Worm (Caenorhabditis elegans) whole organism, mixed stage, embryonic: ENCODE data around the gene F37A4.2.

Experiments
- bed-3 ChIP-seq: fragments of 200-800 bp; sonication (Bioruptor generic); optimal IDR thresholded peaks from 3 replicates; lab custom pipeline; 2018; ENCODE audit warnings: mild to moderate bottlenecking, missing genetic modification characterization, moderate library complexity, missing compliant biosample characterization
- blmp-1 ChIP-seq: fragments of 150-350 bp; optimal IDR thresholded peaks from 2 replicates; lab custom pipeline; 2014; ENCODE audit warnings: missing biosample characterization, missing genetic modification characterization
- ceh-39 ChIP-seq: fragments of 150-350 bp; optimal IDR thresholded peaks from 2 replicates; lab custom pipeline; 2014; ENCODE audit warnings: missing biosample characterization, missing genetic modification characterization
- ceh-43 ChIP-seq: fragments of 200-800 bp; sonication (Bioruptor generic); optimal IDR thresholded peaks from 2 replicates; lab custom pipeline; 2018; ENCODE audit warnings: mild to moderate bottlenecking, missing genetic modification characterization, moderate library complexity, missing compliant biosample characterization
- ceh-83 ChIP-seq: fragments of 200-800 bp; sonication (Bioruptor generic); optimal IDR thresholded peaks from 2 replicates; lab custom pipeline; 2018; ENCODE audit warnings: mild to moderate bottlenecking, missing genetic modification characterization, missing compliant biosample characterization
- ces-1 ChIP-seq: fragments of 150-350 bp; optimal IDR thresholded peaks from 2 replicates; lab custom pipeline; 2014; ENCODE audit warnings: missing biosample characterization, missing genetic modification reagents, missing genetic modification characterization
- elt-1 ChIP-seq: sonication (generic microtip); optimal IDR thresholded peaks from 2 replicates; lab custom pipeline; 2017; ENCODE audit warnings: missing genetic modification characterization, mild to moderate bottlenecking, missing compliant biosample characterization, antibody characterized with exemption, moderate library complexity, borderline replicate concordance; ENCODE audit not compliant: insufficient read depth
- elt-3 ChIP-seq: fragments of 150-350 bp; optimal IDR thresholded peaks from 2 replicates; lab custom pipeline; 2014; ENCODE audit warnings: missing biosample characterization, missing genetic modification characterization
- flh-1 ChIP-seq: fragments of 200-800 bp; sonication (Bioruptor generic); optimal IDR thresholded peaks from 2 replicates; lab custom pipeline; 2018; ENCODE audit warnings: mild to moderate bottlenecking, missing genetic modification characterization, moderate library complexity, missing compliant biosample characterization
- hlh-1 ChIP-seq: fragments of 150-350 bp; optimal IDR thresholded peaks from 2 replicates; lab custom pipeline; 2014; ENCODE audit warnings: missing biosample characterization, missing genetic modification reagents, missing genetic modification characterization
- lin-13 ChIP-seq: fragments of 150-350 bp; optimal IDR thresholded peaks from 2 replicates; lab custom pipeline; 2014; ENCODE audit warnings: missing biosample characterization, missing genetic modification characterization
- lin-32 ChIP-seq: fragments of 200-800 bp; sonication (Bioruptor generic); optimal IDR thresholded peaks from 2 replicates; lab custom pipeline; 2018; ENCODE audit warnings: mild to moderate bottlenecking, missing genetic modification characterization, missing compliant biosample characterization
- mab-5 ChIP-seq: fragments of 150-350 bp; optimal IDR thresholded peaks from 2 replicates; lab custom pipeline; 2014; ENCODE audit warnings: missing biosample characterization, missing genetic modification characterization
- mep-1 ChIP-seq: fragments of 150-350 bp; optimal IDR thresholded peaks from 2 replicates; lab custom pipeline; 2017; ENCODE audit warnings: missing biosample characterization, missing genetic modification reagents, missing genetic modification characterization, inconsistent platforms
- mls-2 ChIP-seq: sonication (generic microtip); optimal IDR thresholded peaks from 2 replicates; lab custom pipeline; 2016; ENCODE audit warnings: mild to moderate bottlenecking, missing genetic modification characterization, moderate library complexity, missing compliant biosample characterization
- nhr-12 ChIP-seq: fragments of 150-350 bp; optimal IDR thresholded peaks from 2 replicates; lab custom pipeline; 2014; ENCODE audit warnings: missing biosample characterization, missing genetic modification characterization
- nhr-2 ChIP-seq: fragments of 150-350 bp; optimal IDR thresholded peaks from 2 replicates; lab custom pipeline; 2014; ENCODE audit warnings: missing biosample characterization, missing genetic modification characterization
- nhr-237 ChIP-seq: fragments of 150-350 bp; optimal IDR thresholded peaks from 2 replicates; lab custom pipeline; 2014; ENCODE audit warnings: missing biosample characterization, missing genetic modification characterization
- nhr-76 ChIP-seq: sonication (generic microtip); optimal IDR thresholded peaks from 2 replicates; lab custom pipeline; 2017; ENCODE audit warnings: missing biosample characterization, missing genetic modification characterization
- pha-4 ChIP-seq: fragments of 150-350 bp; optimal IDR thresholded peaks from 2 replicates; lab custom pipeline; 2018; ENCODE audit warnings: missing biosample characterization, missing genetic modification reagents, missing genetic modification characterization
- snpc-4 ChIP-seq: fragments of 150-350 bp; optimal IDR thresholded peaks from 2 replicates; lab custom pipeline; 2014; ENCODE audit warnings: missing biosample characterization, missing genetic modification characterization
- sptf-1 ChIP-seq: sonication (generic microtip); optimal IDR thresholded peaks from 2 replicates; lab custom pipeline; 2017; ENCODE audit warnings: mild to moderate bottlenecking, missing genetic modification characterization, moderate library complexity, missing compliant biosample characterization
- tbx-8 ChIP-seq: fragments of 200-800 bp; sonication (Bioruptor generic); optimal IDR thresholded peaks from 2 replicates; lab custom pipeline; 2018; ENCODE audit warnings: mild to moderate bottlenecking, missing genetic modification characterization, moderate library complexity, missing compliant biosample characterization
- unc-120 ChIP-seq: sonication (generic microtip); optimal IDR thresholded peaks from 2 replicates; lab custom pipeline; 2017; ENCODE audit warnings: missing genetic modification characterization, missing compliant biosample characterization; ENCODE audit not compliant: poor library complexity, severe bottlenecking
- unc-39 ChIP-seq: fragments of 150-350 bp; optimal IDR thresholded peaks from 2 replicates; lab custom pipeline; 2014; ENCODE audit warnings: missing biosample characterization, missing genetic modification characterization
- zip-8 ChIP-seq: fragments of 150-350 bp; optimal IDR thresholded peaks from 2 replicates; lab custom pipeline; 2014; ENCODE audit warnings: missing biosample characterization, missing genetic modification characterization

F37A4.2 gene

ce11 chrIII:6681790-6682189 is 40.5 kb upstream of the F37A4.2 start:
- TF ChIP-seq ces-1 (GFP tag; lab: Kevin White, UChicago) (peak; percentile 54), snpc-4 (tag; lab: Kevin White, UChicago) (no peak)
- TF ChIP-seq, all 35 proteins: peak for 1

ce11 chrIII:6690490-6690889 is 31.8 kb upstream of the F37A4.2 start:
- no peak for TF ChIP-seq unc-120
- TF ChIP-seq mab-5 (tag; lab: Kevin White, UChicago): no peak
- peak; percentile 57 for TF ChIP-seq ces-1 (GFP tag; lab: Kevin White, UChicago)
- no peak for TF ChIP-seq tbx-8 (GFP tag; lab: Kevin White, UChicago)
- no peak for TF ChIP-seq snpc-4 (tag; lab: Kevin White, UChicago)

ce11 chrIII:6693285-6693684 is 29.0 kb upstream of the F37A4.2 start:
- TF ChIP-seq sptf-1 (no peak), snpc-4 (tag; lab: Kevin White, UChicago) (no peak), bed-3 (no peak), mab-5 (tag; lab: Kevin White, UChicago) (no peak), ces-1 (GFP tag; lab: Kevin White, UChicago) (no peak), blmp-1 (tag; lab: Kevin White, UChicago) (no peak), lin-32 (GFP tag; lab: Kevin White, UChicago) (no peak), elt-1 (no peak), nhr-12 (tag; lab: Kevin White, UChicago) (no peak), mep-1 (no peak), nhr-237 (tag; lab: Kevin White, UChicago) (no peak), ceh-83 (GFP tag; lab: Kevin White, UChicago) (no peak), nhr-76 (tag; lab: Kevin White, UChicago) (no peak), nhr-2 (tag; lab: Kevin White, UChicago) (no peak), ceh-39 (tag; lab: Kevin White, UChicago) (no peak), flh-1 (no peak), zip-8 (no peak), pha-4 (no peak), unc-39 (no peak)

- TF ChIP-seq ces-1 (GFP tag; lab: Kevin White, UChicago): peak; percentile 69
- TF ChIP-seq nhr-237 (tag; lab: Kevin White, UChicago): no peak
- TF ChIP-seq nhr-12 (tag; lab: Kevin White, UChicago): no peak
Measured at ce11 chrIII:6695189-6695588, 27.1 kb upstream of the F37A4.2 start.

ce11 chrIII:6705515-6705914 is 16.7 kb upstream of the F37A4.2 start, which contains the start of gene F37A4.6:
F37A4.6 (plus strand) TSS chrIII:6705815.
- no peak for TF ChIP-seq elt-1
- no peak for TF ChIP-seq bed-3
- no peak for TF ChIP-seq snpc-4 (tag; lab: Kevin White, UChicago)
- TF ChIP-seq nhr-2 (tag; lab: Kevin White, UChicago): no peak
- no peak for TF ChIP-seq mls-2 (tag; lab: Kevin White, UChicago)
- no peak for TF ChIP-seq mab-5 (tag; lab: Kevin White, UChicago)
- TF ChIP-seq elt-3: no peak
- TF ChIP-seq unc-39: no peak
- TF ChIP-seq, all 35 proteins: peak for 0

- no peak for TF ChIP-seq bed-3
- TF ChIP-seq lin-13 (tag; lab: Kevin White, UChicago): peak; percentile 5
- TF ChIP-seq nhr-237 (tag; lab: Kevin White, UChicago): peak; percentile 25
Measured at ce11 chrIII:6709983-6710382, 12.3 kb upstream of the F37A4.2 start, which contains the start of gene isw-1. isw-1 (minus strand) TSS chrIII:6710100.

- TF ChIP-seq lin-13 (tag; lab: Kevin White, UChicago): no peak
- no peak for TF ChIP-seq elt-3
- TF ChIP-seq blmp-1 (tag; lab: Kevin White, UChicago): no peak
- TF ChIP-seq nhr-2 (tag; lab: Kevin White, UChicago): no peak
- TF ChIP-seq ceh-83 (GFP tag; lab: Kevin White, UChicago): no peak
- no peak for TF ChIP-seq ceh-39 (tag; lab: Kevin White, UChicago)
- TF ChIP-seq ceh-43 (GFP tag; lab: Kevin White, UChicago): no peak
- TF ChIP-seq, all 35 proteins: peak for 0
Measured at ce11 chrIII:6711590-6711989, 10.7 kb upstream of the F37A4.2 start, which contains the start of gene F37A4.5. F37A4.5 (plus strand) TSS chrIII:6711890.

- TF ChIP-seq hlh-1 (tag; lab: Kevin White, UChicago): no peak
Measured at ce11 chrIII:6713266-6713665, 9.0 kb upstream of the F37A4.2 start, which contains the start of gene F37A4.4. F37A4.4 (plus strand) TSS chrIII:6713566.
